Worm (Caenorhabditis elegans) whole organism, young adult: Measurements from ENCODE around the gene VY10G11R.1.

Source experiments
- B0019.2 ChIP-seq: fragments of 200-800 bp; sonication (Bioruptor generic); conservative IDR thresholded peaks from 2 replicates; pipeline ENCODE4 v1.3.6; 2022; ENCODE audit warnings: missing genetic modification reagents, missing genetic modification characterization, missing compliant biosample characterization
- B0035.1 ChIP-seq: sonication (generic microtip); optimal IDR thresholded peaks from 2 replicates; lab custom pipeline; 2016; ENCODE audit warnings: missing genetic modification characterization, mild to moderate bottlenecking, missing compliant biosample characterization, missing genotype, missing genetic modification reagents
- C06A6.2 ChIP-seq: fragments of 200-800 bp; sonication (Bioruptor generic); conservative IDR thresholded peaks from 2 replicates; pipeline ENCODE4 v1.3.6; 2022; ENCODE audit warnings: missing genetic modification characterization, missing compliant biosample characterization
- F22D6.2 ChIP-seq: sonication (generic microtip); optimal IDR thresholded peaks from 2 replicates; lab custom pipeline; 2016; ENCODE audit warnings: mild to moderate bottlenecking, missing genetic modification characterization, missing compliant biosample characterization
- F23B12.7 ChIP-seq: sonication (generic microtip); optimal IDR thresholded peaks from 2 replicates; lab custom pipeline; 2017; ENCODE audit warnings: missing genetic modification characterization, mild to moderate bottlenecking, missing compliant biosample characterization, antibody characterized with exemption, moderate library complexity; ENCODE audit not compliant: insufficient read depth
- F33H1.4 ChIP-seq: fragments of 200-800 bp; sonication (Bioruptor generic); IDR thresholded peaks from 2 replicates; pipeline ENCODE4 v1.3.6; 2022; ENCODE audit warnings: missing genetic modification reagents, missing genetic modification characterization, missing compliant biosample characterization
- F55B11.4 ChIP-seq: sonication (generic microtip); optimal IDR thresholded peaks from 2 replicates; lab custom pipeline; 2016; ENCODE audit warnings: missing compliant biosample characterization, missing genetic modification characterization, borderline replicate concordance; ENCODE audit not compliant: insufficient read depth
- K11D2.4 ChIP-seq: fragments of 200-800 bp; sonication (Bioruptor generic); IDR thresholded peaks from 2 replicates; pipeline ENCODE4 v1.3.6; 2022; ENCODE audit warnings: missing genetic modification reagents, missing genetic modification characterization, missing compliant biosample characterization
- T26A5.8 ChIP-seq: sonication (generic microtip); optimal IDR thresholded peaks from 2 replicates; lab custom pipeline; 2016; ENCODE audit warnings: missing genetic modification characterization, missing compliant biosample characterization
- Y53F4B.3 ChIP-seq: fragments of 200-800 bp; sonication (Bioruptor generic); IDR thresholded peaks from 2 replicates; pipeline ENCODE4 v1.3.6; 2022; ENCODE audit warnings: missing genetic modification reagents, missing genetic modification characterization, missing compliant biosample characterization
- Y67H2A.10 ChIP-seq: fragments of 200-800 bp; sonication (Bioruptor generic); conservative IDR thresholded peaks from 2 replicates; pipeline ENCODE4 v1.3.6; 2022; ENCODE audit warnings: missing genetic modification reagents, missing genetic modification characterization, missing compliant biosample characterization
- Y79H2A.3 ChIP-seq: fragments of 200-800 bp; sonication (Bioruptor generic); conservative IDR thresholded peaks from 2 replicates; pipeline ENCODE4 v1.3.6; 2022; ENCODE audit warnings: missing genetic modification reagents, missing genetic modification characterization, missing compliant biosample characterization
- Y95B8A.8 ChIP-seq: fragments of 200-800 bp; sonication (Bioruptor generic); IDR thresholded peaks from 2 replicates; pipeline ENCODE4 v1.3.6; 2022; ENCODE audit warnings: missing genetic modification reagents, missing genetic modification characterization, missing compliant biosample characterization
- aptf-2 ChIP-seq: fragments of 200-800 bp; sonication (Bioruptor generic); conservative IDR thresholded peaks from 2 replicates; pipeline ENCODE4 v1.3.6; 2022; ENCODE audit warnings: missing genetic modification reagents, missing genetic modification characterization, missing compliant biosample characterization
- atf-7 ChIP-seq: sonication (generic microtip); optimal IDR thresholded peaks from 2 replicates; lab custom pipeline; 2017; ENCODE audit warnings: mild to moderate bottlenecking, missing genetic modification characterization, missing compliant biosample characterization
- attf-3 ChIP-seq: fragments of 200-800 bp; sonication (Bioruptor generic); conservative IDR thresholded peaks from 2 replicates; pipeline ENCODE4 v1.3.6; 2022; ENCODE audit warnings: missing genetic modification reagents, missing genetic modification characterization, missing compliant biosample characterization
- attf-6 ChIP-seq: fragments of 200-800 bp; sonication (Bioruptor generic); IDR thresholded peaks from 2 replicates; pipeline ENCODE4 v1.3.6; 2022; ENCODE audit warnings: missing genetic modification reagents, missing genetic modification characterization, missing compliant biosample characterization
- bed-1 ChIP-seq: fragments of 200-800 bp; sonication (Bioruptor generic); IDR thresholded peaks from 2 replicates; pipeline ENCODE4 v1.3.6; 2022; ENCODE audit warnings: missing genetic modification reagents, missing genetic modification characterization, missing compliant biosample characterization
- bed-2 ChIP-seq: fragments of 200-800 bp; sonication (Bioruptor generic); IDR thresholded peaks from 2 replicates; pipeline ENCODE4 v1.3.6; 2022; ENCODE audit warnings: missing genetic modification reagents, missing genetic modification characterization, missing compliant biosample characterization
- ceh-91 ChIP-seq: fragments of 200-800 bp; sonication (Bioruptor generic); IDR thresholded peaks from 2 replicates; pipeline ENCODE4 v1.3.6; 2022; ENCODE audit warnings: missing genetic modification reagents, missing genetic modification characterization, missing compliant biosample characterization
- ekl-4 ChIP-seq: fragments of 200-800 bp; sonication (Bioruptor generic); IDR thresholded peaks from 2 replicates; pipeline ENCODE4 v1.3.6; 2022; ENCODE audit warnings: missing genetic modification reagents, missing genetic modification characterization, missing compliant biosample characterization
- hlh-12 ChIP-seq: sonication (generic microtip); optimal IDR thresholded peaks from 2 replicates; lab custom pipeline; 2016; ENCODE audit warnings: missing genetic modification characterization, missing compliant biosample characterization
- hlh-26 ChIP-seq: fragments of 200-800 bp; sonication (Bioruptor generic); conservative IDR thresholded peaks from 2 replicates; pipeline ENCODE4 v1.3.6; 2022; ENCODE audit warnings: missing genetic modification reagents, missing genetic modification characterization, missing compliant biosample characterization
- hmg-20 ChIP-seq: fragments of 200-800 bp; sonication (Bioruptor generic); IDR thresholded peaks from 2 replicates; pipeline ENCODE4 v1.3.6; 2022; ENCODE audit warnings: missing genetic modification reagents, missing genetic modification characterization, missing compliant biosample characterization
- hrde-1 ChIP-seq: sonication (generic microtip); optimal IDR thresholded peaks from 2 replicates; lab custom pipeline; 2016; ENCODE audit warnings: missing genetic modification characterization, mild to moderate bottlenecking, missing compliant biosample characterization, moderate library complexity, missing genotype, missing genetic modification reagents, borderline replicate concordance
- lin-40 ChIP-seq: sonication (generic microtip); optimal IDR thresholded peaks from 2 replicates; lab custom pipeline; 2016; ENCODE audit warnings: missing genetic modification characterization, mild to moderate bottlenecking, missing compliant biosample characterization, missing genotype, missing genetic modification reagents
- lir-1 ChIP-seq: fragments of 200-800 bp; sonication (Bioruptor generic); conservative IDR thresholded peaks from 2 replicates; pipeline ENCODE4 v1.3.6; 2022; ENCODE audit warnings: missing genetic modification reagents, missing genetic modification characterization, missing compliant biosample characterization
- madf-10 ChIP-seq: sonication (generic microtip); optimal IDR thresholded peaks from 2 replicates; lab custom pipeline; 2016; ENCODE audit warnings: mild to moderate bottlenecking, missing genetic modification characterization, missing compliant biosample characterization
- madf-3 ChIP-seq: fragments of 200-800 bp; sonication (Bioruptor generic); IDR thresholded peaks from 2 replicates; pipeline ENCODE4 v1.3.6; 2022; ENCODE audit warnings: missing genetic modification reagents, missing genetic modification characterization, missing compliant biosample characterization
- madf-6 ChIP-seq: fragments of 200-800 bp; sonication (Bioruptor generic); IDR thresholded peaks from 2 replicates; pipeline ENCODE4 v1.3.6; 2022; ENCODE audit warnings: missing genetic modification reagents, missing genetic modification characterization, missing compliant biosample characterization
- mel-28 ChIP-seq: sonication (generic microtip); optimal IDR thresholded peaks from 2 replicates; lab custom pipeline; 2016; ENCODE audit warnings: borderline replicate concordance, mild to moderate bottlenecking, missing genetic modification characterization, missing compliant biosample characterization
- mes-4 ChIP-seq: sonication (generic microtip); optimal IDR thresholded peaks from 2 replicates; lab custom pipeline; 2016; ENCODE audit warnings: missing genotype, missing genetic modification characterization, missing compliant biosample characterization
- mxl-1 ChIP-seq: sonication (generic microtip); optimal IDR thresholded peaks from 2 replicates; lab custom pipeline; 2016; ENCODE audit warnings: missing genetic modification characterization, missing compliant biosample characterization
- nfya-2 ChIP-seq: fragments of 200-800 bp; sonication (Bioruptor generic); IDR thresholded peaks from 2 replicates; pipeline ENCODE4 v1.3.6; 2022; ENCODE audit warnings: missing genetic modification reagents, missing genetic modification characterization, missing compliant biosample characterization
- nfyb-1 ChIP-seq: fragments of 200-800 bp; sonication (Bioruptor generic); IDR thresholded peaks from 2 replicates; pipeline ENCODE4 v1.3.6; 2022; ENCODE audit warnings: missing genetic modification reagents, missing genetic modification characterization, missing compliant biosample characterization
- nhr-120 ChIP-seq: fragments of 200-800 bp; sonication (Bioruptor generic); IDR thresholded peaks from 2 replicates; pipeline ENCODE4 v1.3.6; 2022; ENCODE audit warnings: missing genetic modification characterization, missing compliant biosample characterization
- nhr-179 ChIP-seq: sonication (generic microtip); optimal IDR thresholded peaks from 2 replicates; lab custom pipeline; 2016; ENCODE audit warnings: mild to moderate bottlenecking, missing genetic modification characterization, missing compliant biosample characterization
- pha-4 ChIP-seq: fragments of 150-350 bp; sonication (generic microtip); optimal IDR thresholded peaks from 2 replicates; lab custom pipeline; 2014; ENCODE audit warnings: missing biosample characterization, missing genetic modification reagents, missing genetic modification characterization
- repo-1 ChIP-seq: sonication (generic microtip); optimal IDR thresholded peaks from 2 replicates; lab custom pipeline; 2017; ENCODE audit warnings: mild to moderate bottlenecking, missing genetic modification characterization, missing compliant biosample characterization
- rpc-1 ChIP-seq, 2 experiments: fragments of 150-350 bp in 1 of 2; sonication (generic microtip) in 1 of 2; optimal IDR thresholded peaks; 2 replicates each; lab custom pipeline; 2014 to 2018; ENCODE audit warnings: missing biosample characterization in 1 of 2, missing genetic modification characterization in 1 of 2, missing genetic modification reagents in 1 of 2, missing genotype in 1 of 2
- sdz-38 ChIP-seq: sonication (generic microtip); optimal IDR thresholded peaks from 2 replicates; lab custom pipeline; 2016; ENCODE audit warnings: missing genotype, missing genetic modification characterization, missing compliant biosample characterization
- sea-2 ChIP-seq: fragments of 200-800 bp; sonication (Bioruptor generic); IDR thresholded peaks from 2 replicates; pipeline ENCODE4 v1.3.6; 2022; ENCODE audit warnings: missing genetic modification characterization, missing compliant biosample characterization
- snpc-1.3 ChIP-seq: sonication (generic microtip); optimal IDR thresholded peaks from 2 replicates; lab custom pipeline; 2017; ENCODE audit warnings: missing genetic modification characterization, mild to moderate bottlenecking, missing compliant biosample characterization, antibody characterized with exemption, moderate library complexity, missing genotype, missing genetic modification reagents; ENCODE audit not compliant: insufficient read depth
- sptf-2 ChIP-seq: fragments of 200-800 bp; sonication (Bioruptor generic); optimal IDR thresholded peaks from 2 replicates; lab custom pipeline; 2018; ENCODE audit warnings: mild to moderate bottlenecking, missing genetic modification characterization, missing compliant biosample characterization
- tbx-9 ChIP-seq: sonication (generic microtip); optimal IDR thresholded peaks from 2 replicates; lab custom pipeline; 2016; ENCODE audit warnings: borderline replicate concordance, missing genetic modification characterization, inconsistent platforms, missing compliant biosample characterization
- xnd-1 ChIP-seq: sonication (generic microtip); optimal IDR thresholded peaks from 2 replicates; lab custom pipeline; 2016; ENCODE audit warnings: missing genotype, missing genetic modification reagents, missing genetic modification characterization, missing compliant biosample characterization
- ztf-25 ChIP-seq: fragments of 200-800 bp; sonication (Bioruptor generic); IDR thresholded peaks from 2 replicates; pipeline ENCODE4 v1.3.6; 2022; ENCODE audit warnings: missing genetic modification reagents, missing genetic modification characterization, missing compliant biosample characterization

VY10G11R.1 gene

DNA sequence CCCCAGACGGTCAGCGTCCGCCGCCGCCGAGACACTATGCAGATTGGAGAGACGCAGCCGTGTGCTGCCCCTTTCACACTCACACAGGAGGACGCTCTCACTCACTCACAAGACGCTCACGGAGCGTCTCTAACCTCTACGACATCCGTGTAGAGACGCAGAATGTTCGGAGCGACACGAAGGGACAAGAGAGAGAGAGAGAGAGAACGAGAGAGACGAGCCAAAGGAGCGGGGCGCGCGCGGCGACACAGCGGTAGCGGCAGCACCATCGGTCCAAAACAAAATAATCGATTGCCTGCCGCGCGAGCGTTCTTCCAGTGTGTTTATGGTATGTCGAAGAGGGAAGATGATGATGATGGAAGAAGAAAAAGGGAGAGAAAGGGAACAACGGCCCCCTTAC, 21.5 kb upstream of the VY10G11R.1 start (continued):
- TF ChIP-seq nfyb-1 (peak; percentile 73), madf-6 (GFP tag; lab: Robert Waterston, UW) (no peak), ztf-25 (GFP tag; lab: Robert Waterston, UW) (0 out of 2 replicates have a peak, but pooled peaks have one; percentile 12), madf-10 (tag; lab: Kevin White, UChicago) (peak; percentile 89), Y67H2A.10 (GFP tag; lab: Robert Waterston, UW) (peak; percentile 22; the same call in 1 of the 2 replicates), sdz-38 (tag; lab: Kevin White, UChicago) (no peak), xnd-1 (no peak), rpc-1 (optimal IDR thresholded peaks at IDR 0.05; lab: Kevin White, UChicago) (no peak), rpc-1 (tag; optimal IDR thresholded peaks at IDR 0.05; lab: Kevin White, UChicago) (no peak), F22D6.2 (tag; lab: Kevin White, UChicago) (peak; percentile 9), hlh-26 (GFP tag; lab: Robert Waterston, UW) (no peak), F55B11.4 (tag; lab: Kevin White, UChicago) (no peak), pha-4 (no peak), attf-3 (GFP tag; lab: Robert Waterston, UW) (0 out of 2 replicates have a peak, but pooled peaks have one; percentile 34), lir-1 (GFP tag; lab: Robert Waterston, UW) (peak; percentile 93), ekl-4 (GFP tag; lab: Robert Waterston, UW) (peak; percentile 74; the same call in 1 of the 2 replicates), F23B12.7 (tag; lab: Kevin White, UChicago) (peak; percentile 11), mel-28 (tag; lab: Kevin White, UChicago) (peak; percentile 23), madf-3 (GFP tag; lab: Robert Waterston, UW) (no peak), aptf-2 (GFP tag; lab: Robert Waterston, UW) (no peak), nfya-2 (GFP tag; lab: Robert Waterston, UW) (no peak), bed-1 (GFP tag; lab: Robert Waterston, UW) (no peak), tbx-9 (tag; lab: Kevin White, UChicago) (no peak), mes-4 (tag; lab: Kevin White, UChicago) (no peak), Y95B8A.8 (no peak; the same call in 1 of the 2 replicates), ceh-91 (GFP tag; lab: Robert Waterston, UW) (peak; percentile 26; the same call in 1 of the 2 replicates), attf-6 (GFP tag; lab: Robert Waterston, UW) (no peak), Y53F4B.3 (GFP tag; lab: Robert Waterston, UW) (no peak), lin-40 (peak; percentile 89), Y79H2A.3 (GFP tag; lab: Robert Waterston, UW) (no peak), repo-1 (tag; lab: Kevin White, UChicago) (no peak), C06A6.2 (GFP tag; lab: Robert Waterston, UW) (0 out of 2 replicates have a peak, but pooled peaks have one; percentile 33), mxl-1 (tag; lab: Kevin White, UChicago) (no peak), atf-7 (peak; percentile 72), K11D2.4 (peak; percentile 66; the same call in 1 of the 2 replicates), snpc-1.3 (tag; lab: Kevin White, UChicago) (peak; percentile 23), nhr-179 (tag; lab: Kevin White, UChicago) (no peak), B0035.1 (tag; lab: Kevin White, UChicago) (peak; percentile 5), B0019.2 (no peak), F33H1.4 (GFP tag; lab: Robert Waterston, UW) (no peak), hlh-12 (tag; lab: Kevin White, UChicago) (no peak), sea-2 (GFP tag; lab: Robert Waterston, UW) (no peak), sptf-2 (peak; percentile 9), bed-2 (GFP tag; lab: Robert Waterston, UW) (peak; percentile 41; the same call in 1 of the 2 replicates), hrde-1 (tag; lab: Kevin White, UChicago) (no peak), T26A5.8 (tag; lab: Kevin White, UChicago) (no peak), hmg-20 (GFP tag; lab: Robert Waterston, UW) (no peak), nhr-120 (no peak)
